Fruit fly (Drosophila melanogaster) whole organism, prepupa: ENCODE data around the gene RpL8.

Source experiments
- CG3919 ChIP-seq: fragments of 200-800 bp; sonication (Bioruptor generic); optimal IDR thresholded peaks from 3 replicates; lab custom pipeline; 2016; ENCODE audit warnings: missing biosample characterization, missing genetic modification characterization
- Eip93F ChIP-seq: fragments of 200-800 bp; sonication (Bioruptor generic); optimal IDR thresholded peaks from 2 replicates; lab custom pipeline; 2016; ENCODE audit warnings: missing biosample characterization, mild to moderate bottlenecking, missing genetic modification characterization
- dac ChIP-seq: fragments of 200-800 bp; sonication (Bioruptor generic); optimal IDR thresholded peaks from 2 replicates; lab custom pipeline; 2017; ENCODE audit warnings: missing biosample characterization, mild to moderate bottlenecking, missing genetic modification characterization

dm6 chr3L:2555670-2556069, 31.6 kb upstream of the RpL8 start:
- no peak for TF ChIP-seq dac (GFP tag; lab: Kevin White, UChicago)
- no peak for TF ChIP-seq CG3919 (GFP tag; lab: Kevin White, UChicago)
- TF ChIP-seq Eip93F (GFP tag; lab: Kevin White, UChicago): no peak
